Worm (Caenorhabditis elegans) whole organism, L3 larva: Measurements from ENCODE around the gene Y49F6C.7.

Experiments
- nhr-43 ChIP-seq: sonication (generic microtip); optimal IDR thresholded peaks from 2 replicates; lab custom pipeline; 2016; ENCODE audit warnings: mild to moderate bottlenecking, missing genetic modification characterization, missing compliant biosample characterization; ENCODE audit not compliant: poor library complexity, severe bottlenecking
- pqm-1 ChIP-seq: fragments of 150-350 bp; optimal IDR thresholded peaks from 2 replicates; lab custom pipeline; 2017; ENCODE audit warnings: missing biosample characterization, missing genetic modification characterization, inconsistent platforms

DNA sequence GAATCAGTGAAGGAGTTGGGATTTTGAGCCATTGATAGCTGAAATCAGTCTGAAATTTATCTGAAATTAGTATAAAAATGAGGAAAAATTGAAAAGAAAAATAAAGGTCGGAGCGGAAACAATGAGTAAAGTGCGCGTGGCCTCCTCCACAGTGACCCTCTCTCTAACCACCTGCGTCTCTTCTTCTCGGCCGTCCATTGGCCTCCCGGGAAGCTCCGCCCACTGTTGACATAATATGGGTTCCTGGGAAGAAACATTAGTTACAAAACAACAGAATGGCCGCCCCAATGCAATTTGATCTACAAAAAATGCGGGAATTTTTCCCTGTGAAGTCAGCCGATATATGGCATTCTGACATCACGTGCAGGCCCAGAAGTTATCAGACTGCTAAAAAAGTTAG, 2.1 kb upstream of the Y49F6C.7 start, which contains the start of gene Y49F6C.8:
- no peak for TF ChIP-seq nhr-43 (tag; lab: Kevin White, UChicago)
- no peak for TF ChIP-seq pqm-1 (tag; lab: Kevin White, UChicago)
